Worm (Caenorhabditis elegans) whole organism, L4 larva: ENCODE data around the gene csa-1.
A peak's percentile ranks its signal among the peaks of the same experiment; 100 is the strongest.

ENCODE experiments used
- ama-1 ChIP-seq: fragments of 150-350 bp; optimal IDR thresholded peaks from 2 replicates; lab custom pipeline; 2014; ENCODE audit warnings: inconsistent platforms, mixed read lengths
- egl-43 ChIP-seq: fragments of 200-800 bp; sonication (Bioruptor generic); IDR thresholded peaks from 2 replicates; pipeline ENCODE4 v1.3.6; 2022; ENCODE audit warnings: missing genetic modification reagents, missing genetic modification characterization, missing compliant biosample characterization
- fos-1 ChIP-seq: fragments of 150-350 bp; optimal IDR thresholded peaks from 2 replicates; lab custom pipeline; 2014; ENCODE audit warnings: missing biosample characterization, missing genetic modification characterization
- hif-1 ChIP-seq, 2 experiments: sonication (generic microtip); optimal IDR thresholded peaks; 2 replicates each; lab custom pipeline; 2016 to 2017; ENCODE audit warnings: missing compliant biosample characterization in 2 of 2, missing genetic modification characterization in 2 of 2, missing genetic modification reagents in 2 of 2, missing genotype in 2 of 2, mild to moderate bottlenecking in 1 of 2
- mes-2 ChIP-seq: sonication (generic microtip); optimal IDR thresholded peaks from 2 replicates; lab custom pipeline; 2016; ENCODE audit warnings: missing genotype, mild to moderate bottlenecking, missing genetic modification characterization, missing compliant biosample characterization; ENCODE audit not compliant: poor library complexity, severe bottlenecking
- pqm-1 ChIP-seq: sonication (generic microtip); optimal IDR thresholded peaks from 2 replicates; lab custom pipeline; 2017; ENCODE audit warnings: missing biosample characterization, missing genetic modification characterization
- unc-62 ChIP-seq, 3 experiments: fragments of 150-350 bp in 1 of 3; sonication (generic microtip); optimal IDR thresholded peaks in 2 of 3; peaks in 1 of 3; 1 replicate in 1 of 3; 2 replicates in 2 of 3; lab custom pipeline; 2014 to 2017; ENCODE audit warnings: missing biosample characterization in 3 of 3, missing genetic modification characterization in 3 of 3, missing genetic modification reagents in 3 of 3, missing genotype in 1 of 3

- TF ChIP-seq pqm-1 (tag; lab: Kevin White, UChicago) (no peak), ama-1 (lab: Kevin White, UChicago) (no peak), egl-43 (GFP tag; lab: Robert Waterston, UW) (no peak), unc-62 (GFP tag; optimal IDR thresholded peaks at IDR 0.05 in 1 of 2; lab: Kevin White, UChicago) (peak in 1 of 2 experiments; percentile 72), unc-62 (tag; optimal IDR thresholded peaks at IDR 0.05; lab: Kevin White, UChicago) (no peak), hif-1 (tag; optimal IDR thresholded peaks at IDR 0.05; lab: Kevin White, UChicago) (no peak), fos-1 (tag; lab: Kevin White, UChicago) (no peak), mes-2 (no peak)
Observed at ce11 chrII:9362249-9362648, 42.7 kb upstream of the csa-1 start.
